Worm (Caenorhabditis elegans) whole organism, L2 larva: ENCODE measurements around the gene faxc-1.

Experiments used
- R02D3.7 ChIP-seq: fragments of 150-350 bp; optimal IDR thresholded peaks from 2 replicates; lab custom pipeline; 2014; ENCODE audit warnings: missing biosample characterization, missing genetic modification characterization
- aly-2 ChIP-seq: fragments of 150-350 bp; optimal IDR thresholded peaks from 2 replicates; lab custom pipeline; 2014; ENCODE audit warnings: missing biosample characterization, missing genetic modification characterization
- ama-1 ChIP-seq: fragments of 150-350 bp; optimal IDR thresholded peaks from 2 replicates; lab custom pipeline; 2018; ENCODE audit warnings: inconsistent platforms
- egl-27 ChIP-seq: sonication (generic microtip); optimal IDR thresholded peaks from 3 replicates; lab custom pipeline; 2017; ENCODE audit warnings: missing biosample characterization, missing genetic modification reagents, missing genetic modification characterization
- elt-3 ChIP-seq: sonication (generic microtip); optimal IDR thresholded peaks from 2 replicates; lab custom pipeline; 2017; ENCODE audit warnings: missing biosample characterization, missing genetic modification characterization
- fos-1 ChIP-seq: fragments of 150-350 bp; optimal IDR thresholded peaks from 2 replicates; lab custom pipeline; 2014; ENCODE audit warnings: missing biosample characterization, missing genetic modification characterization
- lsy-2 ChIP-seq, 2 experiments: fragments of 150-350 bp in 1 of 2; sonication (generic microtip) in 1 of 2; optimal IDR thresholded peaks; 2 replicates each; lab custom pipeline; 2014 to 2017; ENCODE audit warnings: missing biosample characterization in 2 of 2, missing genetic modification characterization in 2 of 2
- nhr-10 ChIP-seq: sonication (generic microtip); optimal IDR thresholded peaks from 2 replicates; lab custom pipeline; 2017; ENCODE audit warnings: missing biosample characterization, missing genetic modification characterization
- nhr-11 ChIP-seq: fragments of 150-350 bp; optimal IDR thresholded peaks from 2 replicates; lab custom pipeline; 2014; ENCODE audit warnings: missing biosample characterization, missing genetic modification characterization
- nhr-77 ChIP-seq: fragments of 150-350 bp; optimal IDR thresholded peaks from 2 replicates; lab custom pipeline; 2014; ENCODE audit warnings: missing biosample characterization, missing genetic modification characterization
- skn-1 ChIP-seq: sonication (generic microtip); optimal IDR thresholded peaks from 2 replicates; lab custom pipeline; 2017; ENCODE audit warnings: missing biosample characterization, missing genetic modification characterization
- snpc-4 ChIP-seq: fragments of 150-350 bp; optimal IDR thresholded peaks from 2 replicates; lab custom pipeline; 2014; ENCODE audit warnings: missing biosample characterization, missing genetic modification characterization
- unc-62 ChIP-seq: fragments of 150-350 bp; optimal IDR thresholded peaks from 2 replicates; lab custom pipeline; 2014; ENCODE audit warnings: missing biosample characterization, missing genetic modification reagents, missing genetic modification characterization

ce11 chrII:12261147-12261821, 2.7 kb upstream of the faxc-1 start:
- TF ChIP-seq elt-3 (tag; lab: Kevin White, UChicago) (no peak), R02D3.7 (no peak), nhr-10 (tag; lab: Kevin White, UChicago) (no peak), unc-62 (no peak), egl-27 (tag; lab: Kevin White, UChicago) (no peak), fos-1 (tag; lab: Kevin White, UChicago) (no peak), snpc-4 (tag; lab: Kevin White, UChicago) (no peak), ama-1 (no peak), nhr-77 (tag; lab: Kevin White, UChicago) (no peak), lsy-2 (tag; optimal IDR thresholded peaks at IDR 0.05; lab: Kevin White, UChicago) (no peak), skn-1 (no peak), aly-2 (tag; lab: Kevin White, UChicago) (no peak), nhr-11 (tag; lab: Kevin White, UChicago) (no peak)
